Fruit fly (Drosophila melanogaster) whole organism, embryonic: ENCODE data around the gene PIG-B.

Source experiments
- CG12155 ChIP-seq: fragments of 200-800 bp; sonication (Bioruptor generic); optimal IDR thresholded peaks from 3 replicates; lab custom pipeline; 2016; ENCODE audit warnings: missing biosample characterization, missing genetic modification characterization
- CG12299 ChIP-seq: fragments of 200-800 bp; sonication (Bioruptor generic); optimal IDR thresholded peaks from 2 replicates; lab custom pipeline; 2018; ENCODE audit warnings: missing biosample characterization, mild to moderate bottlenecking, missing genetic modification characterization
- CG17612 ChIP-seq: fragments of 200-800 bp; sonication (Bioruptor generic); IDR thresholded peaks from 2 replicates; pipeline ENCODE4 v1.3.6; 2022; ENCODE audit warnings: missing biosample characterization, missing genetic modification characterization
- CG18476 ChIP-seq: fragments of 200-800 bp; sonication (Bioruptor generic); optimal IDR thresholded peaks from 2 replicates; lab custom pipeline; 2016; ENCODE audit warnings: missing biosample characterization, mild to moderate bottlenecking, missing genetic modification characterization
- Gug ChIP-seq: fragments of 200-800 bp; sonication (Bioruptor generic); IDR thresholded peaks from 4 replicates; pipeline ENCODE4 v1.3.6; 2022; ENCODE audit warnings: missing biosample characterization, missing genetic modification characterization
- NK7.1 ChIP-seq: fragments of 200-800 bp; sonication (Bioruptor generic); optimal IDR thresholded peaks from 3 replicates; lab custom pipeline; 2016; ENCODE audit warnings: missing biosample characterization, missing genetic modification characterization
- sd ChIP-seq: fragments of 200-800 bp; sonication (Bioruptor generic); optimal IDR thresholded peaks from 3 replicates; lab custom pipeline; 2018; ENCODE audit warnings: missing biosample characterization, mild to moderate bottlenecking, missing genetic modification characterization, moderate library complexity
- slbo ChIP-seq: fragments of 200-800 bp; sonication (Bioruptor generic); IDR thresholded peaks from 2 replicates; pipeline ENCODE4 v1.3.6; 2022; ENCODE audit warnings: missing biosample characterization, missing genetic modification characterization

- no peak for TF ChIP-seq CG12155 (GFP tag; lab: Kevin White, UChicago)
- no peak for TF ChIP-seq Gug (GFP tag; lab: Robert Waterston, UW)
- no peak for TF ChIP-seq CG17612 (GFP tag; lab: Robert Waterston, UW)
- TF ChIP-seq CG12299, result no peak
- TF ChIP-seq CG18476 (GFP tag; lab: Kevin White, UChicago), result no peak
- no peak for TF ChIP-seq sd
- no peak for TF ChIP-seq slbo (GFP tag; lab: Robert Waterston, UW)
- TF ChIP-seq NK7.1 (GFP tag; lab: Kevin White, UChicago), result no peak
Measured at dm6 chr3L:3849763-3850162, 38.7 kb downstream of the PIG-B start.
